Worm (Caenorhabditis elegans) whole organism, L2 larva: Measurements from ENCODE around the gene D2023.1.

ENCODE experiments used
- ZK546.5 ChIP-seq: sonication (generic microtip); optimal IDR thresholded peaks from 2 replicates; lab custom pipeline; 2017; ENCODE audit warnings: missing biosample characterization, missing genetic modification characterization
- aly-2 ChIP-seq: fragments of 150-350 bp; optimal IDR thresholded peaks from 2 replicates; lab custom pipeline; 2014; ENCODE audit warnings: missing biosample characterization, missing genetic modification characterization
- egl-27 ChIP-seq: sonication (generic microtip); optimal IDR thresholded peaks from 3 replicates; lab custom pipeline; 2017; ENCODE audit warnings: missing biosample characterization, missing genetic modification reagents, missing genetic modification characterization
- unc-62 ChIP-seq: fragments of 150-350 bp; optimal IDR thresholded peaks from 2 replicates; lab custom pipeline; 2014; ENCODE audit warnings: missing biosample characterization, missing genetic modification reagents, missing genetic modification characterization
- ztf-1 ChIP-seq: fragments of 200-800 bp; sonication (Bioruptor generic); conservative IDR thresholded peaks from 2 replicates; pipeline ENCODE4 v1.3.6; 2022; ENCODE audit warnings: missing genetic modification characterization, missing compliant biosample characterization
- ztf-11 ChIP-seq: sonication (generic microtip); optimal IDR thresholded peaks from 2 replicates; lab custom pipeline; 2017; ENCODE audit warnings: missing biosample characterization, missing genetic modification characterization

ce11 chrV:11769646-11770045, 19.7 kb upstream of the D2023.1 start:
- TF ChIP-seq aly-2 (no peak), unc-62 (GFP tag; lab: Kevin White, UChicago) (no peak), ztf-11 (tag; lab: Kevin White, UChicago) (no peak), ZK546.5 (tag; lab: Kevin White, UChicago) (no peak), egl-27 (tag; lab: Kevin White, UChicago) (no peak), ztf-1 (GFP tag; lab: Robert Waterston, UW) (no peak)
